Fruit fly (Drosophila melanogaster) S2 (cell line): ENCODE measurements around the gene Mhcl.

Source experiments
- CG8478 ChIP-seq: fragments of >200 bp; optimal IDR thresholded peaks from 2 replicates; lab custom pipeline; 2018
- CTCF ChIP-seq, 2 experiments: fragments of >200 bp; optimal IDR thresholded peaks; 2 replicates each; lab custom pipeline; 2018

DNA sequence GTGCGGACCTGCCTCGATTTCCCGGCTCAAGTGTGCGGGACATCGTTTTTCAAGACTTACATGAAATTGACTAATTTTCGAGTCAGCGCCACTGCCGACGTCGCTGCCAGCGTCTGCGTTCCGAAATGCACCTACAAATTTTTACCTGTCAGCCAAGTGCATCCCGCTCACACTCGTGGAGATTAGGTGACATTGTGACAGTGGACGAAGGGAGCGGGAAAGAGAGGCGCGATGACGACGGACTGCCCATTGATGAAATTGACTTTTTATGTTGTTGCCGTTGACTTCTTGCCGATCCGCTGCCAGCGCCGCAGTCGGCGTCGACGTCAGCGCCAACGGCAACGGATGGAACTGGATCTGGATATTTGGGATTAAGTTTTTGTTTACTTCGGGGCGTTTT lies 64.4 kb downstream of the Mhcl start:
- TF ChIP-seq CG8478 (no peak), CTCF (optimal IDR thresholded peaks at IDR 0.05; lab: Kevin White, UChicago) (no peak)
